Worm (Caenorhabditis elegans) whole organism, L1 larva: ENCODE measurements around the gene scl-2.

Experiments
- C04F5.9 ChIP-seq: sonication (generic microtip); optimal IDR thresholded peaks from 2 replicates; lab custom pipeline; 2016; ENCODE audit warnings: missing genetic modification characterization, missing compliant biosample characterization
- C16A3.4 ChIP-seq: fragments of 150-350 bp; optimal IDR thresholded peaks from 2 replicates; lab custom pipeline; 2014; ENCODE audit warnings: missing biosample characterization, missing genetic modification characterization
- C34B4.2 ChIP-seq: sonication (generic microtip); optimal IDR thresholded peaks from 2 replicates; lab custom pipeline; 2017; ENCODE audit warnings: mild to moderate bottlenecking, missing genetic modification characterization, missing compliant biosample characterization
- F16B12.6 ChIP-seq: fragments of 150-350 bp; optimal IDR thresholded peaks from 2 replicates; lab custom pipeline; 2014; ENCODE audit warnings: missing biosample characterization, missing genetic modification characterization
- Y116A8C.19 ChIP-seq: sonication (generic microtip); optimal IDR thresholded peaks from 2 replicates; lab custom pipeline; 2016; ENCODE audit warnings: missing compliant biosample characterization, missing genetic modification characterization, borderline replicate concordance
- alr-1 ChIP-seq: fragments of 200-800 bp; sonication (Bioruptor generic); optimal IDR thresholded peaks from 2 replicates; lab custom pipeline; 2018; ENCODE audit warnings: borderline replicate concordance, mild to moderate bottlenecking, missing genetic modification characterization, missing compliant biosample characterization
- aly-2 ChIP-seq: fragments of 150-350 bp; optimal IDR thresholded peaks from 2 replicates; lab custom pipeline; 2014; ENCODE audit warnings: missing biosample characterization, missing genetic modification characterization
- blmp-1 ChIP-seq: fragments of 150-350 bp; optimal IDR thresholded peaks from 2 replicates; lab custom pipeline; 2014; ENCODE audit warnings: missing biosample characterization, missing genetic modification characterization
- ces-1 ChIP-seq: fragments of 150-350 bp; optimal IDR thresholded peaks from 2 replicates; lab custom pipeline; 2014; ENCODE audit warnings: missing biosample characterization, missing genetic modification reagents, missing genetic modification characterization
- dsc-1 ChIP-seq: sonication (generic microtip); optimal IDR thresholded peaks from 2 replicates; lab custom pipeline; 2016; ENCODE audit warnings: mild to moderate bottlenecking, missing genetic modification characterization, missing compliant biosample characterization
- efl-1 ChIP-seq, 4 experiments: fragments of 150-350 bp; optimal IDR thresholded peaks in 3 of 4; peaks in 1 of 4; 1 replicate in 1 of 4; 2 replicates in 3 of 4; lab custom pipeline; 2014; ENCODE audit warnings: missing biosample characterization in 2 of 4, missing genetic modification characterization in 2 of 4, missing genetic modification reagents in 2 of 4
- efl-3 ChIP-seq: fragments of 200-800 bp; sonication (Bioruptor generic); optimal IDR thresholded peaks from 2 replicates; lab custom pipeline; 2018; ENCODE audit warnings: mild to moderate bottlenecking, missing genetic modification characterization, missing compliant biosample characterization
- egl-13 ChIP-seq: sonication (generic microtip); optimal IDR thresholded peaks from 2 replicates; lab custom pipeline; 2016; ENCODE audit warnings: missing genotype, missing genetic modification reagents, missing genetic modification characterization, missing compliant biosample characterization
- egl-27 ChIP-seq, 2 experiments: fragments of 150-350 bp in 1 of 2; sonication (generic microtip); optimal IDR thresholded peaks; 3 replicates each; lab custom pipeline; 2017 to 2018; ENCODE audit warnings: missing biosample characterization in 2 of 2, missing genetic modification characterization in 2 of 2, missing genetic modification reagents in 2 of 2
- elt-2 ChIP-seq: sonication (generic microtip); optimal IDR thresholded peaks from 2 replicates; lab custom pipeline; 2016; ENCODE audit warnings: missing genetic modification characterization, mild to moderate bottlenecking, inconsistent platforms, missing compliant biosample characterization, missing genetic modification reagents
- ets-5 ChIP-seq: fragments of 200-800 bp; sonication (Bioruptor generic); IDR thresholded peaks from 2 replicates; pipeline ENCODE4 v1.3.6; 2022; ENCODE audit warnings: missing genetic modification characterization, missing compliant biosample characterization
- fkh-4 ChIP-seq: sonication (generic microtip); optimal IDR thresholded peaks from 2 replicates; lab custom pipeline; 2016; ENCODE audit warnings: missing compliant biosample characterization, missing genetic modification characterization, borderline replicate concordance
- fkh-8 ChIP-seq: sonication (generic microtip); optimal IDR thresholded peaks from 2 replicates; lab custom pipeline; 2016; ENCODE audit warnings: mild to moderate bottlenecking, missing genetic modification characterization, missing compliant biosample characterization
- fos-1 ChIP-seq: fragments of 150-350 bp; optimal IDR thresholded peaks from 2 replicates; lab custom pipeline; 2014; ENCODE audit warnings: missing biosample characterization, missing genetic modification characterization
- grh-1 ChIP-seq: fragments of 200-800 bp; sonication (Bioruptor generic); IDR thresholded peaks from 2 replicates; pipeline ENCODE4 v1.3.6; 2022; ENCODE audit warnings: missing genetic modification reagents, missing genetic modification characterization, missing compliant biosample characterization
- hlh-17 ChIP-seq: fragments of 200-800 bp; sonication (Bioruptor generic); optimal IDR thresholded peaks from 2 replicates; lab custom pipeline; 2018; ENCODE audit warnings: missing genetic modification characterization, mild to moderate bottlenecking, missing compliant biosample characterization, moderate library complexity, borderline replicate concordance
- hlh-4 ChIP-seq: sonication (generic microtip); optimal IDR thresholded peaks from 2 replicates; lab custom pipeline; 2016; ENCODE audit warnings: mild to moderate bottlenecking, missing genetic modification characterization, missing compliant biosample characterization
- hpl-2 ChIP-seq: fragments of 150-350 bp; optimal IDR thresholded peaks from 2 replicates; lab custom pipeline; 2014; ENCODE audit warnings: missing biosample characterization, missing genetic modification reagents, missing genetic modification characterization
- isw-1 ChIP-seq: fragments of 200-800 bp; sonication (Bioruptor generic); IDR thresholded peaks from 2 replicates; pipeline ENCODE4 v1.3.6; 2022; ENCODE audit warnings: missing genetic modification characterization, missing compliant biosample characterization
- jun-1 ChIP-seq: fragments of 150-350 bp; optimal IDR thresholded peaks from 2 replicates; lab custom pipeline; 2014; ENCODE audit warnings: missing biosample characterization, missing genetic modification reagents, missing genetic modification characterization
- lin-14 ChIP-seq: fragments of 200-800 bp; sonication (Bioruptor generic); optimal IDR thresholded peaks from 2 replicates; lab custom pipeline; 2018; ENCODE audit warnings: mild to moderate bottlenecking, missing genetic modification characterization, moderate library complexity, missing compliant biosample characterization
- lin-15B ChIP-seq: fragments of 150-350 bp; sonication (generic microtip); optimal IDR thresholded peaks from 3 replicates; lab custom pipeline; 2014; ENCODE audit warnings: missing biosample characterization, missing genetic modification characterization
- lin-39 ChIP-seq: fragments of 150-350 bp; optimal IDR thresholded peaks from 2 replicates; lab custom pipeline; 2014; ENCODE audit warnings: missing biosample characterization, missing genetic modification reagents, missing genetic modification characterization
- lir-3 ChIP-seq: sonication (generic microtip); optimal IDR thresholded peaks from 2 replicates; lab custom pipeline; 2016; ENCODE audit warnings: mild to moderate bottlenecking, missing genetic modification characterization, moderate library complexity, missing compliant biosample characterization; ENCODE audit not compliant: poor library complexity
- lsy-2 ChIP-seq, 2 experiments: fragments of 150-350 bp; optimal IDR thresholded peaks; 2 replicates each; lab custom pipeline; 2014; ENCODE audit warnings: missing biosample characterization in 2 of 2, missing genetic modification characterization in 2 of 2
- mab-9 ChIP-seq: fragments of 200-800 bp; sonication (Bioruptor generic); IDR thresholded peaks from 2 replicates; pipeline ENCODE4 v1.3.6; 2022; ENCODE audit warnings: missing genetic modification reagents, missing genetic modification characterization, missing compliant biosample characterization
- mdl-1 ChIP-seq, 2 experiments: fragments of 150-350 bp; optimal IDR thresholded peaks; 2 replicates each; lab custom pipeline; 2014 to 2017; ENCODE audit warnings: missing biosample characterization in 2 of 2, missing genetic modification characterization in 2 of 2, inconsistent platforms in 1 of 2
- mef-2 ChIP-seq: fragments of 150-350 bp; optimal IDR thresholded peaks from 2 replicates; lab custom pipeline; 2014; ENCODE audit warnings: missing biosample characterization, missing genetic modification characterization
- nhr-19 ChIP-seq: fragments of 200-800 bp; sonication (Bioruptor generic); conservative IDR thresholded peaks from 2 replicates; pipeline ENCODE4 v1.3.6; 2022; ENCODE audit warnings: missing genetic modification characterization, missing compliant biosample characterization
- nhr-20 ChIP-seq: sonication (generic microtip); optimal IDR thresholded peaks from 2 replicates; lab custom pipeline; 2016; ENCODE audit warnings: mild to moderate bottlenecking, missing genetic modification characterization, missing compliant biosample characterization
- nhr-71 ChIP-seq: sonication (generic microtip); optimal IDR thresholded peaks from 2 replicates; lab custom pipeline; 2016; ENCODE audit warnings: mild to moderate bottlenecking, missing genetic modification characterization, moderate library complexity, missing compliant biosample characterization
- nhr-76 ChIP-seq: sonication (generic microtip); optimal IDR thresholded peaks from 2 replicates; lab custom pipeline; 2017; ENCODE audit warnings: missing biosample characterization, missing genetic modification characterization
- nhr-84 ChIP-seq: sonication (generic microtip); optimal IDR thresholded peaks from 2 replicates; lab custom pipeline; 2017; ENCODE audit warnings: missing biosample characterization, missing genetic modification characterization
- nhr-85 ChIP-seq: sonication (generic microtip); peaks from one replicate; lab custom pipeline; 2016; ENCODE audit warnings: missing genetic modification characterization, inconsistent platforms, missing compliant biosample characterization
- pqm-1 ChIP-seq: sonication (generic microtip); optimal IDR thresholded peaks from 3 replicates; lab custom pipeline; 2017; ENCODE audit warnings: missing biosample characterization, missing genetic modification characterization
- rnt-1 ChIP-seq: sonication (generic microtip); optimal IDR thresholded peaks from 2 replicates; lab custom pipeline; 2016; ENCODE audit warnings: mild to moderate bottlenecking, missing genetic modification characterization, moderate library complexity, missing compliant biosample characterization
- snu-23 ChIP-seq: sonication (generic microtip); optimal IDR thresholded peaks from 2 replicates; lab custom pipeline; 2016; ENCODE audit warnings: missing genetic modification characterization, missing compliant biosample characterization
- sptf-1 ChIP-seq: fragments of 150-350 bp; optimal IDR thresholded peaks from 2 replicates; lab custom pipeline; 2014; ENCODE audit warnings: missing biosample characterization, missing genetic modification characterization
- sup-37 ChIP-seq: fragments of 200-800 bp; sonication (Bioruptor generic); optimal IDR thresholded peaks from 2 replicates; lab custom pipeline; 2018; ENCODE audit warnings: mild to moderate bottlenecking, missing genetic modification characterization, missing compliant biosample characterization
- tbx-2 ChIP-seq: sonication (generic microtip); optimal IDR thresholded peaks from 2 replicates; lab custom pipeline; 2016; ENCODE audit warnings: missing genetic modification characterization, missing compliant biosample characterization
- tlp-1 ChIP-seq: fragments of 150-350 bp; optimal IDR thresholded peaks from 2 replicates; lab custom pipeline; 2014; ENCODE audit warnings: missing biosample characterization, missing genetic modification characterization
- unc-130 ChIP-seq: fragments of 150-350 bp; optimal IDR thresholded peaks from 2 replicates; lab custom pipeline; 2017; ENCODE audit warnings: missing biosample characterization, missing genetic modification characterization, inconsistent platforms
- unc-30 ChIP-seq: sonication (generic microtip); optimal IDR thresholded peaks from 2 replicates; lab custom pipeline; 2017; ENCODE audit warnings: missing biosample characterization, missing genetic modification characterization
- unc-98 ChIP-seq: fragments of 200-800 bp; sonication (Bioruptor generic); IDR thresholded peaks from 2 replicates; pipeline ENCODE4 v1.3.6; 2022; ENCODE audit warnings: missing genetic modification characterization, missing compliant biosample characterization
- vab-15 ChIP-seq: sonication (generic microtip); optimal IDR thresholded peaks from 2 replicates; lab custom pipeline; 2017; ENCODE audit warnings: missing genotype, mild to moderate bottlenecking, missing genetic modification characterization, missing compliant biosample characterization
- xbp-1 ChIP-seq: sonication (generic microtip); optimal IDR thresholded peaks from 2 replicates; lab custom pipeline; 2016; ENCODE audit warnings: missing genetic modification characterization, missing compliant biosample characterization

The scl-2 gene

ce11 chrIV:13078342-13078741 is 20.8 kb downstream of the scl-2 start:
- no peak for TF ChIP-seq nhr-71 (tag; lab: Kevin White, UChicago)
- no peak for TF ChIP-seq elt-2 (tag; lab: Kevin White, UChicago)
- TF ChIP-seq unc-98 (GFP tag; lab: Robert Waterston, UW): no peak
- TF ChIP-seq C04F5.9 (tag; lab: Kevin White, UChicago): no peak
- TF ChIP-seq mab-9 (GFP tag; lab: Robert Waterston, UW): no peak
- TF ChIP-seq pqm-1: no peak
- no peak for TF ChIP-seq nhr-85 (tag; lab: Kevin White, UChicago)

DNA sequence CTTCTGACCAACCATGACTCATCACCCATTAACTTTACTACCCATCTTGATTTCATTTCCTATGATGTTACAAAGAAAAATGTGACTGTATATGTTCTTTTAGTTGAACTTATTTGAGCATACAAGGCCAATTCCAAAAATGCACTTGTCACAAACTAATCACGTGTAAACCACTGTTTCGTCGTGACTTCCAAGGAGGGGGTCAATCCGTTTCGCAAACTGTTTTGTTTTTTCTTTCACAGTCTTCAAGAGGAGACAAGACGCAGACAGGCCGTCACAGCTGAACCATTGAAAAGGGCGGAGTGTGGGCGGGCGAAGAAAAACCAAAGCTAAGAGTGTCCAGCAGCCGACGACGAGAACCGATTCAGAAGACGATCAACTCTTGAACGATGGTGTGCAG is 21.6 kb downstream of the scl-2 start, which contains the start of gene C39E9.8:
Gene C39E9.8 (plus strand): TSS at position 328 of the 400 bp plus-strand sequence.
- no peak for TF ChIP-seq egl-13 (tag; lab: Kevin White, UChicago)
- TF ChIP-seq isw-1 (GFP tag; lab: Robert Waterston, UW): no peak
- TF ChIP-seq C16A3.4 (tag; lab: Kevin White, UChicago): no peak
- no peak for TF ChIP-seq F16B12.6 (tag; lab: Kevin White, UChicago)
- TF ChIP-seq fkh-4 (tag; lab: Kevin White, UChicago): no peak
- TF ChIP-seq xbp-1: no peak
- no peak for TF ChIP-seq fos-1
- no peak for TF ChIP-seq unc-130 (tag; lab: Kevin White, UChicago)
- no peak for TF ChIP-seq dsc-1
- no peak for TF ChIP-seq alr-1 (tag; lab: Kevin White, UChicago)
- TF ChIP-seq lin-14 (GFP tag; lab: Kevin White, UChicago): peak; percentile 70
- TF ChIP-seq lin-15B (tag; lab: Kevin White, UChicago): no peak
- peak; percentile 24 for TF ChIP-seq jun-1
- peak in 1 of 2 experiments; percentile 18 for TF ChIP-seq mdl-1 (tag; optimal IDR thresholded peaks at IDR 0.05; lab: Kevin White, UChicago)
- no peak for TF ChIP-seq lin-39 (tag; lab: Kevin White, UChicago)
- peak; percentile 25 for TF ChIP-seq snu-23 (GFP tag; lab: Kevin White, UChicago)
- no peak for TF ChIP-seq sup-37
- TF ChIP-seq ets-5 (GFP tag; lab: Robert Waterston, UW): no peak
- peak; percentile 5 for TF ChIP-seq blmp-1
- TF ChIP-seq unc-30: no peak
- no peak for TF ChIP-seq lir-3
- TF ChIP-seq C34B4.2 (tag; lab: Kevin White, UChicago): no peak
- no peak for TF ChIP-seq fkh-8 (tag; lab: Kevin White, UChicago)
- TF ChIP-seq nhr-71 (tag; lab: Kevin White, UChicago): peak; percentile 62
- TF ChIP-seq Y116A8C.19 (tag; lab: Kevin White, UChicago): no peak
- no peak for TF ChIP-seq sptf-1 (tag; lab: Kevin White, UChicago)
- TF ChIP-seq mef-2 (tag; lab: Kevin White, UChicago): no peak
- no peak for TF ChIP-seq efl-3
- no peak for TF ChIP-seq egl-27 (tag; optimal IDR thresholded peaks at IDR 0.05; lab: Kevin White, UChicago)
- TF ChIP-seq lsy-2 (tag; optimal IDR thresholded peaks at IDR 0.05; lab: Kevin White, UChicago): no peak
- TF ChIP-seq hlh-4 (tag; lab: Kevin White, UChicago): no peak
- no peak for TF ChIP-seq nhr-76
- no peak for TF ChIP-seq rnt-1 (tag; lab: Kevin White, UChicago)
- TF ChIP-seq vab-15 (tag; lab: Kevin White, UChicago): no peak
- TF ChIP-seq tlp-1 (tag; lab: Kevin White, UChicago): no peak
- no peak for TF ChIP-seq tbx-2
- TF ChIP-seq aly-2 (tag; lab: Kevin White, UChicago): no peak
- peak; percentile 23; the same call in 1 of the 2 replicates for TF ChIP-seq grh-1
- TF ChIP-seq nhr-84: no peak
- TF ChIP-seq ces-1: no peak
- no peak for TF ChIP-seq efl-1 (optimal IDR thresholded peaks at IDR 0.05; lab: Kevin White, UChicago)
- TF ChIP-seq efl-1 (GFP tag; optimal IDR thresholded peaks at IDR 0.05 in 1 of 2; lab: Kevin White, UChicago): no peak
- peak; percentile 89 for TF ChIP-seq nhr-85 (tag; lab: Kevin White, UChicago)
- TF ChIP-seq nhr-20 (tag; lab: Kevin White, UChicago): peak; percentile 60
- no peak for TF ChIP-seq mab-9 (GFP tag; lab: Robert Waterston, UW)
- TF ChIP-seq hlh-17: no peak
- TF ChIP-seq nhr-19: peak; percentile 35
- TF ChIP-seq hpl-2: no peak
